Worm (Caenorhabditis elegans) whole organism, L3 larva: Measurements from ENCODE around the gene C07A9.5.
A peak's percentile ranks its signal among the peaks of the same experiment; 100 is the strongest.

Experiments used
- aly-2 ChIP-seq: fragments of 150-350 bp; optimal IDR thresholded peaks from 2 replicates; lab custom pipeline; 2014; ENCODE audit warnings: missing biosample characterization, missing genetic modification characterization
- ama-1 ChIP-seq: fragments of 150-350 bp; optimal IDR thresholded peaks from 2 replicates; lab custom pipeline; 2018
- ceh-16 ChIP-seq: sonication (generic microtip); optimal IDR thresholded peaks from 2 replicates; lab custom pipeline; 2017; ENCODE audit warnings: missing biosample characterization, missing genetic modification characterization
- ceh-28 ChIP-seq: fragments of 150-350 bp; optimal IDR thresholded peaks from 2 replicates; lab custom pipeline; 2014; ENCODE audit warnings: missing biosample characterization, missing genetic modification reagents, missing genetic modification characterization
- ceh-9 ChIP-seq: sonication (generic microtip); optimal IDR thresholded peaks from 2 replicates; lab custom pipeline; 2018; ENCODE audit warnings: missing biosample characterization, missing genetic modification characterization
- egl-27 ChIP-seq: sonication (generic microtip); optimal IDR thresholded peaks from 4 replicates; lab custom pipeline; 2017; ENCODE audit warnings: missing biosample characterization, missing genetic modification reagents, missing genetic modification characterization
- elt-1 ChIP-seq: fragments of 150-350 bp; optimal IDR thresholded peaks from 2 replicates; lab custom pipeline; 2014; ENCODE audit warnings: missing biosample characterization, missing genetic modification characterization
- elt-2 ChIP-seq: sonication (generic microtip); optimal IDR thresholded peaks from 2 replicates; lab custom pipeline; 2016; ENCODE audit warnings: missing genetic modification reagents, mild to moderate bottlenecking, missing genetic modification characterization, missing compliant biosample characterization
- elt-3 ChIP-seq, 3 experiments: fragments of 150-350 bp in 1 of 3; sonication (generic microtip) in 2 of 3; optimal IDR thresholded peaks; 2 replicates in 2 of 3; 4 replicates in 1 of 3; lab custom pipeline; 2014 to 2017; ENCODE audit warnings: missing biosample characterization in 3 of 3, missing genetic modification characterization in 3 of 3
- eor-1 ChIP-seq, 2 experiments: fragments of 150-350 bp; optimal IDR thresholded peaks; 2 replicates each; lab custom pipeline; 2014 to 2018; ENCODE audit warnings: missing biosample characterization in 2 of 2, missing genetic modification characterization in 2 of 2
- fos-1 ChIP-seq: fragments of 150-350 bp; optimal IDR thresholded peaks from 2 replicates; lab custom pipeline; 2014; ENCODE audit warnings: missing biosample characterization, missing genetic modification characterization
- hmg-11 ChIP-seq: sonication (generic microtip); optimal IDR thresholded peaks from 2 replicates; lab custom pipeline; 2016; ENCODE audit warnings: missing genetic modification characterization, missing compliant biosample characterization
- jun-1 ChIP-seq: fragments of 150-350 bp; optimal IDR thresholded peaks from 2 replicates; lab custom pipeline; 2014; ENCODE audit warnings: missing biosample characterization, missing genetic modification reagents, missing genetic modification characterization
- lin-15B ChIP-seq: fragments of 150-350 bp; optimal IDR thresholded peaks from 2 replicates; lab custom pipeline; 2014; ENCODE audit warnings: missing biosample characterization, missing genetic modification characterization
- lin-39 ChIP-seq: fragments of 150-350 bp; optimal IDR thresholded peaks from 2 replicates; lab custom pipeline; 2018; ENCODE audit warnings: missing biosample characterization, missing genetic modification reagents, missing genetic modification characterization
- mdl-1 ChIP-seq: fragments of 150-350 bp; optimal IDR thresholded peaks from 2 replicates; lab custom pipeline; 2014; ENCODE audit warnings: missing biosample characterization, missing genetic modification characterization
- mml-1 ChIP-seq: fragments of 150-350 bp; sonication (generic microtip); optimal IDR thresholded peaks from 3 replicates; lab custom pipeline; 2014; ENCODE audit warnings: missing biosample characterization, missing genetic modification characterization
- nhr-12 ChIP-seq: fragments of 150-350 bp; optimal IDR thresholded peaks from 2 replicates; lab custom pipeline; 2014; ENCODE audit warnings: missing biosample characterization, missing genetic modification characterization
- nhr-23 ChIP-seq: fragments of 150-350 bp; optimal IDR thresholded peaks from 2 replicates; lab custom pipeline; 2014; ENCODE audit warnings: missing biosample characterization, missing genetic modification reagents, missing genetic modification characterization
- nhr-25 ChIP-seq: sonication (generic microtip); optimal IDR thresholded peaks from 2 replicates; lab custom pipeline; 2017; ENCODE audit warnings: missing biosample characterization, missing genetic modification characterization
- nhr-28 ChIP-seq: fragments of 150-350 bp; optimal IDR thresholded peaks from 2 replicates; lab custom pipeline; 2014; ENCODE audit warnings: missing biosample characterization, missing genetic modification characterization
- nhr-43 ChIP-seq: sonication (generic microtip); optimal IDR thresholded peaks from 2 replicates; lab custom pipeline; 2016; ENCODE audit warnings: mild to moderate bottlenecking, missing genetic modification characterization, missing compliant biosample characterization; ENCODE audit not compliant: poor library complexity, severe bottlenecking
- nhr-67 ChIP-seq: fragments of 150-350 bp; optimal IDR thresholded peaks from 2 replicates; lab custom pipeline; 2014; ENCODE audit warnings: missing biosample characterization, missing genetic modification characterization
- nhr-76 ChIP-seq: fragments of 150-350 bp; sonication (generic microtip); optimal IDR thresholded peaks from 5 replicates; lab custom pipeline; 2014; ENCODE audit warnings: missing biosample characterization, missing genetic modification characterization
- snpc-4 ChIP-seq: fragments of 150-350 bp; optimal IDR thresholded peaks from 2 replicates; lab custom pipeline; 2014; ENCODE audit warnings: missing biosample characterization, missing genetic modification characterization
- tbx-2 ChIP-seq: sonication (generic microtip); optimal IDR thresholded peaks from 2 replicates; lab custom pipeline; 2016; ENCODE audit warnings: mild to moderate bottlenecking, missing genetic modification characterization, missing compliant biosample characterization
- unc-39 ChIP-seq: sonication (generic microtip); optimal IDR thresholded peaks from 4 replicates; lab custom pipeline; 2017; ENCODE audit warnings: missing biosample characterization, missing genetic modification characterization
- unc-62 ChIP-seq: fragments of 150-350 bp; sonication (generic microtip); optimal IDR thresholded peaks from 4 replicates; lab custom pipeline; 2014; ENCODE audit warnings: missing biosample characterization, missing genetic modification reagents, missing genetic modification characterization
- zag-1 ChIP-seq: fragments of 150-350 bp; optimal IDR thresholded peaks from 2 replicates; lab custom pipeline; 2014; ENCODE audit warnings: missing biosample characterization, missing genetic modification characterization
- ztf-11 ChIP-seq: fragments of 150-350 bp; optimal IDR thresholded peaks from 2 replicates; lab custom pipeline; 2014; ENCODE audit warnings: missing biosample characterization, missing genetic modification characterization
- ztf-4 ChIP-seq: fragments of 150-350 bp; optimal IDR thresholded peaks from 2 replicates; lab custom pipeline; 2014; ENCODE audit warnings: missing biosample characterization, missing genetic modification characterization

The C07A9.5 gene

ce11 chrIII:9655802-9656201 lies 26.8 kb downstream of the C07A9.5 start, which contains the start of gene C15H7.4:
TSS of gene C15H7.4 (minus strand) at chrIII:9655902.
- no peak for TF ChIP-seq fos-1 (tag; lab: Kevin White, UChicago)
- no peak for TF ChIP-seq ceh-28 (tag; lab: Kevin White, UChicago)
- TF ChIP-seq ztf-4 (tag; lab: Kevin White, UChicago), result no peak
- TF ChIP-seq mdl-1 (tag; lab: Kevin White, UChicago), result no peak
- no peak for TF ChIP-seq unc-62 (GFP tag; lab: Kevin White, UChicago)
- no peak for TF ChIP-seq elt-1 (tag; lab: Kevin White, UChicago)
- TF ChIP-seq nhr-43 (tag; lab: Kevin White, UChicago), result no peak
- no peak for TF ChIP-seq lin-39
- no peak for TF ChIP-seq ceh-16 (tag; lab: Kevin White, UChicago)
- no peak for TF ChIP-seq unc-39
- no peak for TF ChIP-seq egl-27 (tag; lab: Kevin White, UChicago)

ce11 chrIII:9651871-9652270 lies 30.8 kb downstream of the C07A9.5 start, which contains the start of gene C15H7.3:
TSS of gene C15H7.3 (minus strand) at chrIII:9651971.
- TF ChIP-seq nhr-67 (tag; lab: Kevin White, UChicago), result no peak
- TF ChIP-seq eor-1 (tag; optimal IDR thresholded peaks at IDR 0.05; lab: Kevin White, UChicago), result no peak
- no peak for TF ChIP-seq lin-39
- TF ChIP-seq nhr-25 (tag; lab: Kevin White, UChicago), result no peak
- TF ChIP-seq aly-2 (tag; lab: Kevin White, UChicago), result no peak
- no peak for TF ChIP-seq zag-1 (tag; lab: Kevin White, UChicago)
- TF ChIP-seq snpc-4, result no peak
- TF ChIP-seq, all 47 proteins: peak for 0

ce11 chrIII:9646440-9647021 lies 36.1 kb downstream of the C07A9.5 start:
- no peak for TF ChIP-seq jun-1 (tag; lab: Kevin White, UChicago)
- TF ChIP-seq nhr-28 (tag; lab: Kevin White, UChicago), result no peak
- peak; percentile 84 for TF ChIP-seq nhr-23 (tag; lab: Kevin White, UChicago)
- TF ChIP-seq nhr-25 (tag; lab: Kevin White, UChicago), result peak; percentile 10
- peak; percentile 66 for TF ChIP-seq nhr-43 (tag; lab: Kevin White, UChicago)
- no peak for TF ChIP-seq ceh-9
- no peak for TF ChIP-seq fos-1 (tag; lab: Kevin White, UChicago)

DNA sequence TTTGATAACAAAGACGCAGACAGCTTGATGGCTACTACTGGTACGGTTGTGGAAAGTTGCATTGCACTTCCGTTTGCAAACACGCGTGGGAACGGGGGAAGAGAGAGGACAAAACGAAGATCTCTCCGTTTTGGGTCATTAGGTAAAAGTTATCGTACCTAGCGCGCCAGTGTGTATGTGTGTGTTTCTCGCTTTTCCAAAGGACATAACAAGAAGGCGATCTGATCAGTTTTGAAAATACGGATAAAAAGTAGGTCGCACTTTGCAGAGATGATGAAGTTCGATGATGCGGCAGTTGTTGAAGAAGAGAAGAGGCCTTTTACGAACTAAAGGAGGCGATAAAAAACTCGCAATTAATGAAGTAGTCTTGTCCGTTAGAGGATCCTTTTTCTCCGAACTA lies 37.5 kb downstream of the C07A9.5 start:
- TF ChIP-seq nhr-25 (tag; lab: Kevin White, UChicago) (no peak), elt-2 (no peak), nhr-12 (no peak), nhr-67 (tag; lab: Kevin White, UChicago) (no peak), lin-39 (no peak), lin-15B (tag; lab: Kevin White, UChicago) (no peak), ztf-11 (no peak), nhr-23 (tag; lab: Kevin White, UChicago) (peak; percentile 59), elt-3 (tag; optimal IDR thresholded peaks at IDR 0.05; lab: Kevin White, UChicago) (peak in 1 of 3 experiments; percentile 66)

DNA sequence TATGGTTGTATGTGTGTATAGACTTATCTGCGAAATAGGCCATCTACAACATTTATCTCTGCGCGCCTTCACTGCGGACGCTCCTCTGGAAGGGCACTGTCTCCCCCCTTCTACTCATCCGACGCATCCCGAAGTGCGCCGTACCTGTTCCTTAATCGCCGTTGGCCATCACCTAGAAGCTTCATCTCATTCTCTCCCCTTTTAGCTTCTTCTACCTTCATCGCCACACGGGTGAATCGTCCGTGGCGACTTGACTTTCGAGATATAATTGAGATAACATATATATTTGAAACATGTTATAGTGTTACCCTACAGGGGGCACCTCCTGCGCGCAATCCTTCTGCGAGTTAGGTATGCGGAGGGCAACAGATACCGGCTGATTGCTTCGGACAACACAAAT lies 40.5 kb downstream of the C07A9.5 start:
- TF ChIP-seq nhr-76 (tag; lab: Kevin White, UChicago) (no peak), nhr-23 (tag; lab: Kevin White, UChicago) (peak; percentile 16), tbx-2 (tag; lab: Kevin White, UChicago) (no peak)

DNA sequence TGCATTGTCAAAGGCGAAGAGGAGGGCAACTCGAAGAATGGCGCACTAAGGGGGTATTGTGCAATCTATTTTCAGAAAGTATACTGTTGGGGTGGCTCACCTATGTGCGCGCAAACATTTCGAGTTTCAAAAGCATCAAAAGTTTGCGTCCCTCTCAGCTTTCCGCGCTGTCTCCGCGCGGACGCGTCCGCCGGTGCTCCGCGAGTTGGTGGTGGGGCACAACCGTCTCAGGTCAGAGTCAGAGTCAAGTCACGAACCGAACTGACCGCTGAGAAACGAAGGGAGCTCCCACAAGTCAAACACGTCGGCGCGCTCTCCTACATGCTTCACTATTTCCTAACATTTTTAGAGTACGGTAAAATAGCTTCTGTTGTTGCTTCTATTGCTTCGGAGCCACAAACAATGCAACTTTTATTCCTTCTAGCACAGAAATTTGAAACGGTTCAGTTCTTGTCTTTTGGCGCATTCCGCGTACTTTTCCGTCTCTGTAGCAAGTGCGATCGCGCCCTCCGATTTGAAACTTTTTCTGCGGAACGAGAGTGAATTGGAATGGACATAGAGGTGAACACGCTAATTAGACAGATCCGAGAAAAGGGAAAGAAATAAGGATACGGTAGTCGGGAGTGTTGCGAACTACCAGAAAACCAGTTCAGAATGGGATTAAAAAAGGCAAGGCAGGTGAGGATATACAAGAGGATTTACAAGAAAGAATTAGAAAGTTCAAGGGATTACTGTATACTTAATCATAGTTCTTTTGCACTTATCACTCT lies 43.2 kb downstream of the C07A9.5 start:
- TF ChIP-seq ama-1 (lab: Kevin White, UChicago) (no peak), nhr-67 (tag; lab: Kevin White, UChicago) (no peak), nhr-76 (tag; lab: Kevin White, UChicago) (no peak), hmg-11 (no peak), snpc-4 (no peak), nhr-23 (tag; lab: Kevin White, UChicago) (peak; percentile 30), mml-1 (tag; lab: Kevin White, UChicago) (no peak), aly-2 (tag; lab: Kevin White, UChicago) (no peak), mdl-1 (tag; lab: Kevin White, UChicago) (no peak)
